Worm (Caenorhabditis elegans): ENCODE data around the gene hrpa-1.

The hrpa-1 gene

DNA sequence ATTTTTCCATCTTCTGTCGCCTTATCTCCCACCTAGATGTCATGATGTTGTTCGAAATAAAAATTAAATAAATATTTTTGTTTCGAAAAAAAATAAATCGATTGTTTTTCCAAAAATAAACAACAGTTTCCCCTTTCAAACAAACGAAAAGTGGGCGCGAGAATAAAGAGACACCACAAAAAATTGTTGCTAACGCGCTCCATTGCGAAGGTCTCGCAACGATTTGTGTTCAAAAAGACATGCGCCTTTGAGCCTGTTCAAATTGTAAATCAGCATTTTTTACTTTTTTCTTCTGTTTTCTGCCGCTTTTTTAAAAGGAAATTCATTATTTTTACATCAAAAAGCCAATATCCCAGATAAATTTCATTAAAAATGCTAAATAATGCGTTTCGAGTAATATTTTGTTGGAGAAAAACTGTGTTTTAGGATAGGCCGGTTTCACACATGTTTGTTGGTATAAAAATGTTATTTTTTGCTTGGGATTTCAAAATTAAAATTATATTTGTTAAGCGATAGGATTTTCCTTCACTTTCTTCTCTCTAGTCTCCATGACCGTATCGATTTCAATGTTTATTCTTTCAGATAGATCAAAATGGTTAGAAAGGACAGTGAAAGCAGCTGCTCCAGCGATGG, 44.0 kb downstream of the hrpa-1 start, which contains the start of gene W08E12.7 (continued):
- TF ChIP-seq nhr-48 (tag; optimal IDR thresholded peaks at IDR 0.05), result peak; percentile 58
- TF ChIP-seq arid-1 (GFP tag; conservative IDR thresholded peaks at IDR 0.05), result peak; percentile 74; the same call in 1 of the 2 replicates
- peak; percentile 77 for TF ChIP-seq ama-1 (optimal IDR thresholded peaks at IDR 0.05)
- no peak for TF ChIP-seq nhr-10 (tag; optimal IDR thresholded peaks at IDR 0.05)
- peak; percentile 77 for TF ChIP-seq fkh-10 (GFP tag; optimal IDR thresholded peaks at IDR 0.05)
- TF ChIP-seq lin-13 (GFP tag; optimal IDR thresholded peaks at IDR 0.05), result peak; percentile 97
- peak; percentile 27 to 87 for TF ChIP-seq hif-1 (tag; optimal IDR thresholded peaks at IDR 0.05)
- TF ChIP-seq nhr-6 (tag; optimal IDR thresholded peaks at IDR 0.05), result peak; percentile 92
- peak; percentile 64; the same call in 1 of the 2 replicates for TF ChIP-seq tra-1 (GFP tag; IDR thresholded peaks at IDR 0.05)
- TF ChIP-seq zfp-3 (GFP tag; conservative IDR thresholded peaks at IDR 0.05), result peak; percentile 87
- peak; percentile 32 for TF ChIP-seq ceh-28 (tag; optimal IDR thresholded peaks at IDR 0.05)
- TF ChIP-seq attf-4 (tag; optimal IDR thresholded peaks at IDR 0.05), result no peak
- TF ChIP-seq ceh-20 (GFP tag; IDR thresholded peaks at IDR 0.05), result peak; percentile 69; the same call in 1 of the 2 replicates
- peak; percentile 87 for TF ChIP-seq hmg-1.1 (GFP tag; IDR thresholded peaks at IDR 0.05)
- TF ChIP-seq mep-1 (tag; optimal IDR thresholded peaks at IDR 0.05), result peak; percentile 98
- TF ChIP-seq unc-130 (GFP tag; optimal IDR thresholded peaks at IDR 0.05), result peak; percentile 96
- peak; percentile 92 for TF ChIP-seq dpl-1 (GFP tag; optimal IDR thresholded peaks at IDR 0.05)
- TF ChIP-seq hlh-30 (tag; optimal IDR thresholded peaks at IDR 0.05; ENCODE audit: insufficient read depth), result peak; percentile 97
- TF ChIP-seq php-3 (GFP tag; IDR thresholded peaks at IDR 0.05), result 0 out of 2 replicates have a peak, but pooled peaks have one; percentile 20
- TF ChIP-seq snpc-1.2 (GFP tag; IDR thresholded peaks at IDR 0.05), result 0 out of 2 replicates have a peak, but pooled peaks have one; percentile 36
- TF ChIP-seq duxl-1 (tag; optimal IDR thresholded peaks at IDR 0.05; ENCODE audit: poor library complexity), result peak; percentile 79
- peak; percentile 82 for TF ChIP-seq pqm-1 (tag; optimal IDR thresholded peaks at IDR 0.05)
- TF ChIP-seq ctbp-1 (GFP tag; IDR thresholded peaks at IDR 0.05), result peak; percentile 57; the same call in 1 of the 2 replicates
- no peak for TF ChIP-seq F44E2.7 (GFP tag; IDR thresholded peaks at IDR 0.05)
- peak in 1 of 2 experiments; percentile 71 for TF ChIP-seq unc-62 (GFP tag; optimal IDR thresholded peaks at IDR 0.05 in 1 of 2)
- TF ChIP-seq unc-62 (tag; optimal IDR thresholded peaks at IDR 0.05), result no peak
- TF ChIP-seq R02D3.7 (tag; optimal IDR thresholded peaks at IDR 0.05), result peak; percentile 53
- no peak for TF ChIP-seq F10B5.3 (tag; optimal IDR thresholded peaks at IDR 0.05)
- TF ChIP-seq daf-16 (GFP tag; optimal IDR thresholded peaks at IDR 0.05), result peak in 1 of 2 experiments; percentile 68
- TF ChIP-seq daf-16 (tag; optimal IDR thresholded peaks at IDR 0.05), result peak; percentile 93

- TF ChIP-seq T20F7.1 (GFP tag; optimal IDR thresholded peaks at IDR 0.05) (no peak), daf-16 (GFP tag; optimal IDR thresholded peaks at IDR 0.05) (no peak), daf-16 (tag; optimal IDR thresholded peaks at IDR 0.05) (no peak), set-16 (GFP tag; IDR thresholded peaks at IDR 0.05) (peak; percentile 31; the same call in 1 of the 2 replicates), hlh-30 (tag; optimal IDR thresholded peaks at IDR 0.05; ENCODE audit: insufficient read depth) (peak; percentile 20)
Observed at ce11 chrIV:3293800-3294493, 44.7 kb downstream of the hrpa-1 start.

ce11 chrIV:3291977-3292561, 46.6 kb downstream of the hrpa-1 start, which contains the start of gene W08E12.8:
Gene W08E12.8 (plus strand): TSS chrIV:3292371.
- peak; percentile 6 for TF ChIP-seq mxl-3 (GFP tag; optimal IDR thresholded peaks at IDR 0.05)
- TF ChIP-seq zip-2 (tag; optimal IDR thresholded peaks at IDR 0.05), result no peak
- TF ChIP-seq tag-97 (GFP tag; IDR thresholded peaks at IDR 0.05), result no peak
- TF ChIP-seq mep-1 (tag; optimal IDR thresholded peaks at IDR 0.05), result no peak
- peak; percentile 3 for TF ChIP-seq hlh-11 (tag; optimal IDR thresholded peaks at IDR 0.05)
- TF ChIP-seq lin-1 (GFP tag; IDR thresholded peaks at IDR 0.05), result no peak
- peak; percentile 58 for TF ChIP-seq hlh-30 (tag; optimal IDR thresholded peaks at IDR 0.05; ENCODE audit: insufficient read depth)
- peak; percentile 66 for TF ChIP-seq set-16 (GFP tag; IDR thresholded peaks at IDR 0.05)
- TF ChIP-seq spr-1 (tag; optimal IDR thresholded peaks at IDR 0.05), result no peak

Data from whole organism, L4 larva.